Worm (Caenorhabditis elegans) whole organism, L3 larva: ENCODE measurements around the gene T28D9.11.

Experiments used
- R02D3.7 ChIP-seq: fragments of 150-350 bp; optimal IDR thresholded peaks from 2 replicates; lab custom pipeline; 2014; ENCODE audit warnings: missing biosample characterization, missing genetic modification characterization
- aly-2 ChIP-seq: fragments of 150-350 bp; optimal IDR thresholded peaks from 2 replicates; lab custom pipeline; 2014; ENCODE audit warnings: missing biosample characterization, missing genetic modification characterization
- ama-1 ChIP-seq: fragments of 150-350 bp; optimal IDR thresholded peaks from 2 replicates; lab custom pipeline; 2018
- fkh-10 ChIP-seq: sonication (generic microtip); optimal IDR thresholded peaks from 2 replicates; lab custom pipeline; 2017; ENCODE audit warnings: missing biosample characterization, missing genetic modification reagents, missing genetic modification characterization
- lin-15B ChIP-seq: fragments of 150-350 bp; optimal IDR thresholded peaks from 2 replicates; lab custom pipeline; 2014; ENCODE audit warnings: missing biosample characterization, missing genetic modification characterization
- nhr-12 ChIP-seq: fragments of 150-350 bp; optimal IDR thresholded peaks from 2 replicates; lab custom pipeline; 2014; ENCODE audit warnings: missing biosample characterization, missing genetic modification characterization
- nhr-237 ChIP-seq: fragments of 150-350 bp; optimal IDR thresholded peaks from 2 replicates; lab custom pipeline; 2014; ENCODE audit warnings: missing biosample characterization, missing genetic modification characterization
- nhr-28 ChIP-seq: fragments of 150-350 bp; optimal IDR thresholded peaks from 2 replicates; lab custom pipeline; 2014; ENCODE audit warnings: missing biosample characterization, missing genetic modification characterization
- nhr-67 ChIP-seq: fragments of 150-350 bp; optimal IDR thresholded peaks from 2 replicates; lab custom pipeline; 2014; ENCODE audit warnings: missing biosample characterization, missing genetic modification characterization
- nhr-76 ChIP-seq: fragments of 150-350 bp; sonication (generic microtip); optimal IDR thresholded peaks from 5 replicates; lab custom pipeline; 2014; ENCODE audit warnings: missing biosample characterization, missing genetic modification characterization
- sea-2 ChIP-seq: fragments of 150-350 bp; sonication (generic microtip); optimal IDR thresholded peaks from 4 replicates; lab custom pipeline; 2014; ENCODE audit warnings: missing biosample characterization, missing genetic modification reagents, missing genetic modification characterization
- snpc-4 ChIP-seq: fragments of 150-350 bp; optimal IDR thresholded peaks from 2 replicates; lab custom pipeline; 2014; ENCODE audit warnings: missing biosample characterization, missing genetic modification characterization
- unc-39 ChIP-seq: sonication (generic microtip); optimal IDR thresholded peaks from 4 replicates; lab custom pipeline; 2017; ENCODE audit warnings: missing biosample characterization, missing genetic modification characterization
- unc-62 ChIP-seq: fragments of 150-350 bp; sonication (generic microtip); optimal IDR thresholded peaks from 4 replicates; lab custom pipeline; 2014; ENCODE audit warnings: missing biosample characterization, missing genetic modification reagents, missing genetic modification characterization

- TF ChIP-seq nhr-12 (tag; lab: Kevin White, UChicago) (no peak), snpc-4 (tag; lab: Kevin White, UChicago) (no peak), ama-1 (lab: Kevin White, UChicago) (no peak), aly-2 (tag; lab: Kevin White, UChicago) (no peak), R02D3.7 (tag; lab: Kevin White, UChicago) (no peak), unc-39 (tag; lab: Kevin White, UChicago) (no peak), nhr-76 (tag; lab: Kevin White, UChicago) (no peak), lin-15B (tag; lab: Kevin White, UChicago) (no peak), fkh-10 (GFP tag; lab: Kevin White, UChicago) (no peak), nhr-28 (tag; lab: Kevin White, UChicago) (no peak), nhr-67 (tag; lab: Kevin White, UChicago) (no peak), unc-62 (GFP tag; lab: Kevin White, UChicago) (no peak), sea-2 (GFP tag; lab: Kevin White, UChicago) (no peak), nhr-237 (tag; lab: Kevin White, UChicago) (no peak)
Measured at ce11 chrII:6482102-6482501, 9.7 kb downstream of the T28D9.11 start, which contains the start of gene del-10.
